Fruit fly (Drosophila melanogaster): ENCODE measurements around the gene CG3598.

- TF ChIP-seq Blimp-1 (GFP tag; optimal IDR thresholded peaks at IDR 0.05) (no peak), Gug (GFP tag; IDR thresholded peaks at IDR 0.05) (no peak), cyc (GFP tag; optimal IDR thresholded peaks at IDR 0.05) (no peak), dsx (GFP tag; optimal IDR thresholded peaks at IDR 0.05; ENCODE audit: poor library complexity, severe bottlenecking) (no peak), CG32006 (GFP tag; optimal IDR thresholded peaks at IDR 0.05) (no peak), CG16779 (tag; optimal IDR thresholded peaks at IDR 0.05) (no peak)
These were observed 6.3 kb downstream of the CG3598 start, which contains the start of gene CG14422 for dm6 chrX:2943086-2943485.
